Fruit fly (Drosophila melanogaster): ENCODE results near the gene Cpr65Ax2.

The Cpr65Ax2 gene

dm6 chr3L:6124616-6125408 is 25.8 kb downstream of the Cpr65Ax2 start (continued):
- TF ChIP-seq Ptx1 (GFP tag; IDR thresholded peaks at IDR 0.05) = peak; percentile 78
- TF ChIP-seq Six4 (GFP tag; optimal IDR thresholded peaks at IDR 0.05) = peak; percentile 46
- no peak for TF ChIP-seq CG34224 (GFP tag; IDR thresholded peaks at IDR 0.05; ENCODE audit: partially characterized antibody)
- no peak for TF ChIP-seq unc-4 (GFP tag; IDR thresholded peaks at IDR 0.05; ENCODE audit: partially characterized antibody)
- TF ChIP-seq CG10462 (GFP tag; optimal IDR thresholded peaks at IDR 0.05) = peak; percentile 7
- peak; percentile 79 for TF ChIP-seq CG1603 (tag; optimal IDR thresholded peaks at IDR 0.05)
- peak; percentile 72 for TF ChIP-seq CG17385 (GFP tag; optimal IDR thresholded peaks at IDR 0.05)
- TF ChIP-seq CG15514 (GFP tag; optimal IDR thresholded peaks at IDR 0.05) = peak; percentile 80
- TF ChIP-seq az2 (GFP tag; optimal IDR thresholded peaks at IDR 0.05) = peak; percentile 32
- peak; percentile 5 for TF ChIP-seq Abd-B (GFP tag; optimal IDR thresholded peaks at IDR 0.05)
- TF ChIP-seq CG13287 (GFP tag; IDR thresholded peaks at IDR 0.05; ENCODE audit: partially characterized antibody) = no peak; the same call in 1 of the 2 replicates
- peak; percentile 25 for TF ChIP-seq CG16863 (GFP tag; optimal IDR thresholded peaks at IDR 0.05)
- TF ChIP-seq CG31441 (GFP tag; IDR thresholded peaks at IDR 0.05) = peak; percentile 80
- peak; percentile 83 for TF ChIP-seq CG11085 (GFP tag; IDR thresholded peaks at IDR 0.05)
- peak; percentile 72 for TF ChIP-seq CG10366 (GFP tag; IDR thresholded peaks at IDR 0.05)
- no peak for TF ChIP-seq cas (GFP tag; IDR thresholded peaks at IDR 0.05)
- TF ChIP-seq zfh2 (GFP tag; optimal IDR thresholded peaks at IDR 0.05) = no peak
- no peak for TF ChIP-seq sc (optimal IDR thresholded peaks at IDR 0.05)
- peak; percentile 29 for TF ChIP-seq sc (GFP tag; optimal IDR thresholded peaks at IDR 0.05)
- TF ChIP-seq luna (GFP tag; optimal IDR thresholded peaks at IDR 0.05) = peak; percentile 81
- peak; percentile 61; the same call in 1 of the 2 replicates for TF ChIP-seq bowl (GFP tag; IDR thresholded peaks at IDR 0.05)
- peak; percentile 87 for TF ChIP-seq CG7271 (tag; optimal IDR thresholded peaks at IDR 0.05)
- TF ChIP-seq dimm (GFP tag; IDR thresholded peaks at IDR 0.05) = 0 out of 2 replicates have a peak, but pooled peaks have one; percentile 34
- no peak for TF ChIP-seq run (tag; optimal IDR thresholded peaks at IDR 0.05)
- TF ChIP-seq mam (GFP tag; optimal IDR thresholded peaks at IDR 0.05) = peak; percentile 79
- TF ChIP-seq CG12769 (tag; optimal IDR thresholded peaks at IDR 0.05) = peak; percentile 88
- peak; percentile 33 for TF ChIP-seq CHES-1-like (GFP tag; optimal IDR thresholded peaks at IDR 0.05)
- TF ChIP-seq Sox100B (GFP tag; optimal IDR thresholded peaks at IDR 0.05) = peak; percentile 75
- peak; percentile 50 for TF ChIP-seq CG33557 (GFP tag; optimal IDR thresholded peaks at IDR 0.05)
- peak; percentile 79 for TF ChIP-seq seq (GFP tag; IDR thresholded peaks at IDR 0.05)
- TF ChIP-seq tup (GFP tag; optimal IDR thresholded peaks at IDR 0.05) = no peak
- peak; percentile 21 for TF ChIP-seq CG9609 (GFP tag; optimal IDR thresholded peaks at IDR 0.05)
- peak; percentile 41 for TF ChIP-seq Xrp1 (GFP tag; IDR thresholded peaks at IDR 0.05)
- peak; percentile 100 for TF ChIP-seq Ets65A (GFP tag)
- TF ChIP-seq Nf-YB (GFP tag; optimal IDR thresholded peaks at IDR 0.05) = peak; percentile 45
- no peak for TF ChIP-seq jigr1 (GFP tag; IDR thresholded peaks at IDR 0.05)
- peak; percentile 91; the same call in 2 of the 3 replicates for TF ChIP-seq CG11456 (GFP tag; IDR thresholded peaks at IDR 0.05)
- peak; percentile 82 for TF ChIP-seq Vsx1 (GFP tag; optimal IDR thresholded peaks at IDR 0.05)
- TF ChIP-seq fd96Cb (tag; optimal IDR thresholded peaks at IDR 0.05) = peak; percentile 32
- TF ChIP-seq nom (GFP tag; optimal IDR thresholded peaks at IDR 0.05) = no peak
- TF ChIP-seq br (optimal IDR thresholded peaks at IDR 0.05) = no peak
- TF ChIP-seq wor (GFP tag; IDR thresholded peaks at IDR 0.05) = peak; percentile 18; the same call in 1 of the 2 replicates
- TF ChIP-seq CG12299 (tag; optimal IDR thresholded peaks at IDR 0.05) = peak; percentile 16
- TF ChIP-seq Oli (tag; optimal IDR thresholded peaks at IDR 0.05) = peak; percentile 40
- peak; percentile 54 for TF ChIP-seq CG10431 (GFP tag; optimal IDR thresholded peaks at IDR 0.05)
- peak; percentile 57 for TF ChIP-seq D19B (GFP tag; optimal IDR thresholded peaks at IDR 0.05)
- peak; percentile 70 for TF ChIP-seq CG9817 (tag; optimal IDR thresholded peaks at IDR 0.05)
- peak; percentile 87 for TF ChIP-seq nau (GFP tag; optimal IDR thresholded peaks at IDR 0.05)
- TF ChIP-seq vvl (GFP tag; IDR thresholded peaks at IDR 0.05) = peak; percentile 96
